Fruit fly (Drosophila melanogaster) whole organism, embryonic: ENCODE measurements around the gene RpS2.

Experiments
- BEAF-32 ChIP-seq: fragments of 200-800 bp; sonication (Bioruptor generic); optimal IDR thresholded peaks from 3 replicates; lab custom pipeline; 2017; ENCODE audit warnings: missing biosample characterization, missing genetic modification characterization, mild to moderate bottlenecking, moderate library complexity, missing genetic modification reagents
- CG10267 ChIP-seq: fragments of 200-800 bp; sonication (Bioruptor generic); optimal IDR thresholded peaks from 2 replicates; lab custom pipeline; 2018; ENCODE audit warnings: missing biosample characterization, mild to moderate bottlenecking, missing genetic modification characterization, moderate library complexity
- CG12391 ChIP-seq: fragments of 200-800 bp; sonication (Bioruptor generic); optimal IDR thresholded peaks from 3 replicates; lab custom pipeline; 2018; ENCODE audit warnings: missing biosample characterization, mild to moderate bottlenecking, missing genetic modification characterization, moderate library complexity
- CG13287 ChIP-seq: fragments of 200-800 bp; sonication (Bioruptor generic); IDR thresholded peaks from 2 replicates; pipeline ENCODE4 v1.3.6; 2022; ENCODE audit warnings: missing biosample characterization, missing genetic modification characterization; ENCODE audit not compliant: partially characterized antibody
- CG13775 ChIP-seq: fragments of 200-800 bp; sonication (Bioruptor generic); optimal IDR thresholded peaks from 3 replicates; lab custom pipeline; 2017; ENCODE audit warnings: missing biosample characterization, mild to moderate bottlenecking, missing genetic modification characterization
- CG14860 ChIP-seq: fragments of 200-800 bp; sonication (Bioruptor generic); IDR thresholded peaks from 3 replicates; pipeline ENCODE4 v1.3.6; 2022; ENCODE audit warnings: missing biosample characterization, missing genetic modification characterization; ENCODE audit not compliant: partially characterized antibody
- CG15514 ChIP-seq: fragments of 200-800 bp; sonication (Bioruptor generic); optimal IDR thresholded peaks from 3 replicates; lab custom pipeline; 2017; ENCODE audit warnings: missing biosample characterization, missing genetic modification characterization, mild to moderate bottlenecking, moderate library complexity, missing genetic modification reagents
- CG17186 ChIP-seq: fragments of 200-800 bp; sonication (Bioruptor generic); optimal IDR thresholded peaks from 3 replicates; lab custom pipeline; 2017; ENCODE audit warnings: missing biosample characterization, missing genetic modification reagents, missing genetic modification characterization
- CG17829 ChIP-seq: fragments of 200-800 bp; optimal IDR thresholded peaks from 2 replicates; lab custom pipeline; 2019; ENCODE audit warnings: missing biosample characterization, mild to moderate bottlenecking, missing genetic modification characterization, moderate library complexity
- CG2116 ChIP-seq: fragments of 200-800 bp; sonication (Bioruptor generic); optimal IDR thresholded peaks from 3 replicates; lab custom pipeline; 2018; ENCODE audit warnings: missing biosample characterization, mild to moderate bottlenecking, missing genetic modification characterization
- CG2120 ChIP-seq: fragments of 200-800 bp; sonication (Bioruptor generic); optimal IDR thresholded peaks from 3 replicates; lab custom pipeline; 2016; ENCODE audit warnings: missing biosample characterization, missing genetic modification characterization
- CG30403 ChIP-seq: fragments of 200-800 bp; sonication (Bioruptor generic); optimal IDR thresholded peaks from 3 replicates; lab custom pipeline; 2016; ENCODE audit warnings: missing biosample characterization, missing genetic modification characterization
- CG34224 ChIP-seq: fragments of 200-800 bp; sonication (Bioruptor generic); IDR thresholded peaks from 3 replicates; pipeline ENCODE4 v1.3.6; 2022; ENCODE audit warnings: missing biosample characterization, missing genetic modification characterization; ENCODE audit not compliant: partially characterized antibody
- CG34376 ChIP-seq: fragments of 200-800 bp; sonication (Bioruptor generic); optimal IDR thresholded peaks from 2 replicates; lab custom pipeline; 2018; ENCODE audit warnings: missing biosample characterization, mild to moderate bottlenecking, missing genetic modification characterization
- CG34422 ChIP-seq: fragments of 200-800 bp; sonication (Bioruptor generic); IDR thresholded peaks from 3 replicates; pipeline ENCODE4 v1.3.6; 2022; ENCODE audit warnings: missing biosample characterization, missing genetic modification characterization
- CG6791 ChIP-seq: fragments of 200-800 bp; sonication (Bioruptor generic); IDR thresholded peaks from 3 replicates; pipeline ENCODE4 v1.3.6; 2022; ENCODE audit warnings: missing biosample characterization, missing genetic modification characterization; ENCODE audit not compliant: partially characterized antibody
- CG7963 ChIP-seq: fragments of 200-800 bp; sonication (Bioruptor generic); IDR thresholded peaks from 3 replicates; pipeline ENCODE4 v1.3.6; 2022; ENCODE audit warnings: missing biosample characterization, missing genetic modification characterization; ENCODE audit not compliant: partially characterized antibody
- CG8290 ChIP-seq, 3 experiments: fragments of 200-800 bp; sonication (Bioruptor generic); optimal IDR thresholded peaks; 2 replicates each; lab custom pipeline; 2016 to 2019; ENCODE audit warnings: missing biosample characterization in 3 of 3, missing genetic modification characterization in 3 of 3, mild to moderate bottlenecking in 2 of 3, moderate library complexity in 1 of 3
- CG9437 ChIP-seq: fragments of 200-800 bp; sonication (Bioruptor generic); optimal IDR thresholded peaks from 2 replicates; lab custom pipeline; 2018; ENCODE audit warnings: missing biosample characterization, mild to moderate bottlenecking, missing genetic modification characterization
- CG9817 ChIP-seq: fragments of 200-800 bp; sonication (Bioruptor generic); optimal IDR thresholded peaks from 2 replicates; lab custom pipeline; 2018; ENCODE audit warnings: missing biosample characterization, mild to moderate bottlenecking, missing genetic modification characterization, moderate library complexity
- Dll ChIP-seq: fragments of 200-800 bp; sonication (Bioruptor generic); IDR thresholded peaks from 4 replicates; pipeline ENCODE4 v1.3.6; 2022; ENCODE audit warnings: missing biosample characterization, missing genetic modification characterization; ENCODE audit not compliant: partially characterized antibody
- ERR ChIP-seq: fragments of 200-800 bp; sonication (Bioruptor generic); optimal IDR thresholded peaks from 2 replicates; lab custom pipeline; 2016; ENCODE audit warnings: missing biosample characterization, missing genetic modification characterization
- HLH4C ChIP-seq: fragments of 200-800 bp; sonication (Bioruptor generic); IDR thresholded peaks from 3 replicates; pipeline ENCODE4 v1.3.6; 2022; ENCODE audit warnings: missing biosample characterization, missing genetic modification characterization; ENCODE audit not compliant: partially characterized antibody
- HmgZ ChIP-seq: fragments of 200-800 bp; sonication (Bioruptor generic); optimal IDR thresholded peaks from 2 replicates; lab custom pipeline; 2018; ENCODE audit warnings: missing biosample characterization, mild to moderate bottlenecking, missing genetic modification characterization
- MESR4 ChIP-seq: fragments of 200-800 bp; sonication (Bioruptor generic); optimal IDR thresholded peaks from 2 replicates; lab custom pipeline; 2018; ENCODE audit warnings: missing biosample characterization, mild to moderate bottlenecking, missing genetic modification characterization, moderate library complexity
- NfI ChIP-seq: fragments of 200-800 bp; sonication (Bioruptor generic); optimal IDR thresholded peaks from 3 replicates; lab custom pipeline; 2018; ENCODE audit warnings: missing biosample characterization, mild to moderate bottlenecking, missing genetic modification characterization, moderate library complexity
- Oaz ChIP-seq: fragments of 200-800 bp; sonication (Bioruptor generic); IDR thresholded peaks from 2 replicates; pipeline ENCODE4 v1.3.6; 2022; ENCODE audit warnings: missing biosample characterization, missing genetic modification characterization
- Opbp ChIP-seq: fragments of 200-800 bp; sonication (Bioruptor generic); IDR thresholded peaks from 3 replicates; pipeline ENCODE4 v1.3.6; 2022; ENCODE audit warnings: missing biosample characterization, missing genetic modification characterization; ENCODE audit not compliant: partially characterized antibody
- Rfx ChIP-seq: fragments of 200-800 bp; sonication (Bioruptor generic); IDR thresholded peaks from 2 replicates; pipeline ENCODE4 v1.3.6; 2022; ENCODE audit warnings: missing biosample characterization, missing genetic modification characterization
- Scr ChIP-seq: fragments of 200-800 bp; sonication (Bioruptor generic); IDR thresholded peaks from 2 replicates; pipeline ENCODE4 v1.3.6; 2022; ENCODE audit warnings: missing biosample characterization, missing genetic modification characterization; ENCODE audit not compliant: partially characterized antibody
- Sin3A ChIP-seq: fragments of >200 bp; optimal IDR thresholded peaks from 2 replicates; lab custom pipeline; 2018
- YL-1 ChIP-seq: fragments of 200-800 bp; sonication (Bioruptor generic); optimal IDR thresholded peaks from 3 replicates; lab custom pipeline; 2017; ENCODE audit warnings: missing biosample characterization, mild to moderate bottlenecking, missing genetic modification characterization
- amos ChIP-seq: fragments of 200-800 bp; sonication (Bioruptor generic); IDR thresholded peaks from 2 replicates; pipeline ENCODE4 v1.3.6; 2022; ENCODE audit warnings: missing biosample characterization, missing genetic modification characterization; ENCODE audit not compliant: partially characterized antibody
- aop ChIP-seq: fragments of 200-800 bp; sonication (Bioruptor generic); IDR thresholded peaks from 2 replicates; pipeline ENCODE4 v1.3.6; 2022; ENCODE audit warnings: missing biosample characterization, missing genetic modification characterization
- bbx ChIP-seq: fragments of 200-800 bp; sonication (Bioruptor generic); IDR thresholded peaks from 2 replicates; pipeline ENCODE4 v1.3.6; 2022; ENCODE audit warnings: missing biosample characterization, missing genetic modification characterization; ENCODE audit not compliant: partially characterized antibody
- chinmo ChIP-seq: fragments of 200-800 bp; sonication (Bioruptor generic); IDR thresholded peaks from 4 replicates; pipeline ENCODE4 v1.3.6; 2022; ENCODE audit warnings: missing biosample characterization, missing genetic modification characterization; ENCODE audit not compliant: partially characterized antibody
- fd64A ChIP-seq: fragments of 200-800 bp; sonication (Bioruptor generic); optimal IDR thresholded peaks from 3 replicates; lab custom pipeline; 2018; ENCODE audit warnings: missing biosample characterization, mild to moderate bottlenecking, missing genetic modification characterization
- gfzf ChIP-seq: fragments of 200-800 bp; sonication (Bioruptor generic); optimal IDR thresholded peaks from 2 replicates; lab custom pipeline; 2016; ENCODE audit warnings: missing biosample characterization, mild to moderate bottlenecking, missing genetic modification characterization, moderate library complexity
- knrl ChIP-seq: fragments of 200-800 bp; sonication (Bioruptor generic); IDR thresholded peaks from 3 replicates; pipeline ENCODE4 v1.3.6; 2022; ENCODE audit warnings: missing biosample characterization, missing genetic modification characterization; ENCODE audit not compliant: partially characterized antibody
- maf-S ChIP-seq: fragments of 200-800 bp; sonication (Bioruptor generic); optimal IDR thresholded peaks from 2 replicates; lab custom pipeline; 2016; ENCODE audit warnings: missing biosample characterization, missing genetic modification characterization
- sd ChIP-seq: fragments of 200-800 bp; sonication (Bioruptor generic); optimal IDR thresholded peaks from 3 replicates; lab custom pipeline; 2018; ENCODE audit warnings: missing biosample characterization, mild to moderate bottlenecking, missing genetic modification characterization, moderate library complexity
- sens ChIP-seq: fragments of 200-800 bp; sonication (Bioruptor generic); peaks from one replicate; lab custom pipeline; 2016; ENCODE audit warnings: missing biosample characterization, missing genetic modification characterization
- slp2 ChIP-seq: fragments of 200-800 bp; sonication (Bioruptor generic); optimal IDR thresholded peaks from 2 replicates; lab custom pipeline; 2016; ENCODE audit warnings: missing biosample characterization, missing genetic modification characterization
- sna ChIP-seq: fragments of 200-800 bp; sonication (Bioruptor generic); IDR thresholded peaks from 2 replicates; pipeline ENCODE4 v1.3.6; 2022; ENCODE audit warnings: missing biosample characterization, missing genetic modification characterization; ENCODE audit not compliant: partially characterized antibody
- tna ChIP-seq: fragments of 200-800 bp; sonication (Bioruptor generic); IDR thresholded peaks from 2 replicates; pipeline ENCODE4 v1.3.6; 2022; ENCODE audit warnings: missing biosample characterization, missing genetic modification characterization; ENCODE audit not compliant: partially characterized antibody
- trem ChIP-seq: fragments of 200-800 bp; optimal IDR thresholded peaks from 3 replicates; lab custom pipeline; 2019; ENCODE audit warnings: missing biosample characterization, mild to moderate bottlenecking, missing genetic modification characterization, moderate library complexity
- tup ChIP-seq: fragments of 200-800 bp; sonication (Bioruptor generic); optimal IDR thresholded peaks from 2 replicates; lab custom pipeline; 2016; ENCODE audit warnings: missing biosample characterization, mild to moderate bottlenecking, missing genetic modification characterization, moderate library complexity
- vnd ChIP-seq: fragments of 200-800 bp; sonication (Bioruptor generic); IDR thresholded peaks from 3 replicates; pipeline ENCODE4 v1.3.6; 2022; ENCODE audit warnings: missing biosample characterization, missing genetic modification characterization; ENCODE audit not compliant: partially characterized antibody

The RpS2 gene

DNA sequence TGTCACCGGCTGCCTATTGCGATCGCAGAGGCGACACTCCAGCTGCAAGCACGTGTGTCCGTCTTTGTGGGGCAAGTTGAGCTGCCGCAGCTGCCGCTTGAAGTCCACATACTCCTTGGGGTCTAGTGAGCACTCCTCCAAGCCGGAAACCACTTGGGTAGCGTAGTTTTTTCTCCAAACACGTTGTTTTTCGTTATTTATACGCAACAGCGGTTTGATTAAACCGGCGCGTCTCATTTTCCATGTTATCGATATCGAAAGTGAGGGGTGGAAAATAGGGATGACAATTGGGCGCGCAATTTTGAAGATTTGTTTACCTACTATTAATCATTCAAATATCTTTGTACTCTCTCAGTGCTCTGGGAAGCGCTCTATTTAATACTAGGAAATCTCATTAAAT lies 4.2 kb downstream of the RpS2 start, which contains the start of gene mtDNA-helicase (continued):
- no peak for TF ChIP-seq NfI (GFP tag; lab: Kevin White, UChicago)
- peak; percentile 16 for TF ChIP-seq CG34376
- TF ChIP-seq amos (GFP tag; lab: Robert Waterston, UW) = peak; percentile 33; the same call in 1 of the 2 replicates
- peak; percentile 41; the same call in 2 of the 3 replicates for TF ChIP-seq knrl (GFP tag; lab: Robert Waterston, UW)
- peak; percentile 31 for TF ChIP-seq CG17186 (GFP tag; lab: Kevin White, UChicago)
- no peak for TF ChIP-seq maf-S
- TF ChIP-seq sna (GFP tag; lab: Robert Waterston, UW) = peak; percentile 61; the same call in 1 of the 2 replicates
- TF ChIP-seq Dll (GFP tag; lab: Robert Waterston, UW) = peak; percentile 72; the same call in 3 of the 4 replicates
- TF ChIP-seq sd (tag; lab: Kevin White, UChicago) = peak; percentile 79
- TF ChIP-seq CG13287 (GFP tag; lab: Robert Waterston, UW) = peak; percentile 65
- TF ChIP-seq CG14860 = peak; percentile 42; the same call in 2 of the 3 replicates
- peak; percentile 41 for TF ChIP-seq HmgZ (tag; lab: Kevin White, UChicago)
- TF ChIP-seq tna (GFP tag; lab: Robert Waterston, UW) = peak; percentile 51
- peak; percentile 9 for TF ChIP-seq CG10267 (tag; lab: Kevin White, UChicago)
- TF ChIP-seq gfzf = peak; percentile 1
- TF ChIP-seq YL-1 = peak; percentile 37
- no peak for TF ChIP-seq Oaz (GFP tag; lab: Robert Waterston, UW)
- TF ChIP-seq CG9437 (GFP tag; lab: Kevin White, UChicago) = peak; percentile 23
- TF ChIP-seq aop (GFP tag; lab: Robert Waterston, UW) = no peak
- peak; percentile 57; the same call in 1 of the 3 replicates for TF ChIP-seq Opbp (GFP tag; lab: Robert Waterston, UW)
- TF ChIP-seq CG12391 (tag; lab: Kevin White, UChicago) = peak; percentile 5
- peak; percentile 73 for TF ChIP-seq sens (GFP tag; lab: Kevin White, UChicago)
- peak; percentile 59 for TF ChIP-seq HLH4C (GFP tag; lab: Robert Waterston, UW)
- TF ChIP-seq CG2116 (GFP tag; lab: Kevin White, UChicago) = peak; percentile 94
- peak; percentile 5 for TF ChIP-seq CG15514
- TF ChIP-seq Scr (GFP tag; lab: Robert Waterston, UW) = peak; percentile 62
- TF ChIP-seq CG34422 (GFP tag; lab: Robert Waterston, UW) = peak; percentile 49; the same call in 2 of the 3 replicates
- TF ChIP-seq CG9817 (tag; lab: Kevin White, UChicago) = no peak
- TF ChIP-seq MESR4 (GFP tag; lab: Kevin White, UChicago) = peak; percentile 52
- peak; percentile 58 for TF ChIP-seq BEAF-32
- peak; percentile 60; the same call in 1 of the 2 replicates for TF ChIP-seq bbx (GFP tag; lab: Robert Waterston, UW)

- TF ChIP-seq tup (GFP tag; lab: Kevin White, UChicago) = no peak
- no peak for TF ChIP-seq fd64A
- peak; percentile 95 for TF ChIP-seq CG34224 (GFP tag; lab: Robert Waterston, UW)
- TF ChIP-seq CG17829 (tag; lab: Kevin White, UChicago) = peak; percentile 17
- TF ChIP-seq slp2 (GFP tag; lab: Kevin White, UChicago) = no peak
- TF ChIP-seq CG2120 (GFP tag; lab: Kevin White, UChicago) = peak; percentile 5
- TF ChIP-seq CG10267 (tag; lab: Kevin White, UChicago) = peak; percentile 25
- TF ChIP-seq Rfx (GFP tag; lab: Robert Waterston, UW) = peak; percentile 39; the same call in 1 of the 2 replicates
- TF ChIP-seq trem (tag; lab: Kevin White, UChicago) = peak; percentile 44
- TF ChIP-seq CG7963 = peak; percentile 89
- TF ChIP-seq CG8290 (GFP tag; optimal IDR thresholded peaks at IDR 0.05; lab: Kevin White, UChicago) = no peak
- peak in 1 of 2 experiments; percentile 34 for TF ChIP-seq CG8290 (tag; optimal IDR thresholded peaks at IDR 0.05; lab: Kevin White, UChicago)
- TF ChIP-seq CG13775 (GFP tag; lab: Kevin White, UChicago) = no peak
- peak; percentile 94 for TF ChIP-seq chinmo
- peak; percentile 48 for TF ChIP-seq Sin3A
- TF ChIP-seq CG30403 (GFP tag; lab: Kevin White, UChicago) = no peak
- peak; percentile 85 for TF ChIP-seq vnd
- TF ChIP-seq CG6791 = peak; percentile 93
- no peak for TF ChIP-seq ERR (GFP tag; lab: Kevin White, UChicago)
Measured at dm6 chr2L:9890576-9890975, 6.8 kb downstream of the RpS2 start, which contains the start of the genes CG34183 and CG4537. TSS of gene CG34183 (minus strand) at chr2L:9890772. TSS of gene CG4537 (plus strand) at chr2L:9890885.
